Worm (Caenorhabditis elegans) whole organism, young adult: ENCODE data around the gene exc-9.

Experiments used
- B0019.2 ChIP-seq: fragments of 200-800 bp; sonication (Bioruptor generic); conservative IDR thresholded peaks from 2 replicates; pipeline ENCODE4 v1.3.6; 2022; ENCODE audit warnings: missing genetic modification reagents, missing genetic modification characterization, missing compliant biosample characterization
- F33H1.4 ChIP-seq: fragments of 200-800 bp; sonication (Bioruptor generic); IDR thresholded peaks from 2 replicates; pipeline ENCODE4 v1.3.6; 2022; ENCODE audit warnings: missing genetic modification reagents, missing genetic modification characterization, missing compliant biosample characterization
- F37B4.10 ChIP-seq: fragments of 200-800 bp; sonication (Bioruptor generic); IDR thresholded peaks from 2 replicates; pipeline ENCODE4 v1.3.6; 2022; ENCODE audit warnings: missing genetic modification characterization, missing compliant biosample characterization
- F39B2.1 ChIP-seq: fragments of 200-800 bp; sonication (Bioruptor generic); IDR thresholded peaks from 2 replicates; pipeline ENCODE4 v1.3.6; 2022; ENCODE audit warnings: missing genetic modification reagents, missing genetic modification characterization, missing compliant biosample characterization
- F49E8.2 ChIP-seq: sonication (generic microtip); optimal IDR thresholded peaks from 3 replicates; lab custom pipeline; 2017; ENCODE audit warnings: missing genetic modification characterization, mild to moderate bottlenecking, missing compliant biosample characterization, antibody characterized with exemption, moderate library complexity; ENCODE audit not compliant: insufficient read depth
- bed-1 ChIP-seq: fragments of 200-800 bp; sonication (Bioruptor generic); IDR thresholded peaks from 2 replicates; pipeline ENCODE4 v1.3.6; 2022; ENCODE audit warnings: missing genetic modification reagents, missing genetic modification characterization, missing compliant biosample characterization
- ccch-3 ChIP-seq: fragments of 200-800 bp; sonication (Bioruptor generic); optimal IDR thresholded peaks from 2 replicates; lab custom pipeline; 2018; ENCODE audit warnings: mild to moderate bottlenecking, missing genetic modification characterization, missing compliant biosample characterization
- ceh-100 ChIP-seq: fragments of 200-800 bp; sonication (Bioruptor generic); IDR thresholded peaks from 2 replicates; pipeline ENCODE4 v1.3.6; 2022; ENCODE audit warnings: missing genetic modification reagents, missing genetic modification characterization, missing compliant biosample characterization
- ceh-27 ChIP-seq: fragments of 200-800 bp; sonication (Bioruptor generic); optimal IDR thresholded peaks from 2 replicates; lab custom pipeline; 2018; ENCODE audit warnings: mild to moderate bottlenecking, missing genetic modification characterization, moderate library complexity, missing compliant biosample characterization
- ceh-58 ChIP-seq: fragments of 200-800 bp; sonication (Bioruptor generic); IDR thresholded peaks from 2 replicates; pipeline ENCODE4 v1.3.6; 2022; ENCODE audit warnings: missing genetic modification characterization, missing compliant biosample characterization
- dpl-1 ChIP-seq: fragments of 150-350 bp; optimal IDR thresholded peaks from 2 replicates; lab custom pipeline; 2014; ENCODE audit warnings: missing biosample characterization, missing genetic modification reagents, missing genetic modification characterization
- egl-18 ChIP-seq: fragments of 200-800 bp; sonication (Bioruptor generic); IDR thresholded peaks from 2 replicates; pipeline ENCODE4 v1.3.6; 2022; ENCODE audit warnings: missing genetic modification reagents, missing genetic modification characterization, missing compliant biosample characterization
- egrh-3 ChIP-seq: fragments of 200-800 bp; sonication (Bioruptor generic); IDR thresholded peaks from 2 replicates; pipeline ENCODE4 v1.3.6; 2022; ENCODE audit warnings: missing genetic modification reagents, missing genetic modification characterization, missing compliant biosample characterization
- ets-4 ChIP-seq: fragments of 200-800 bp; sonication (Bioruptor generic); optimal IDR thresholded peaks from 2 replicates; lab custom pipeline; 2018; ENCODE audit warnings: mild to moderate bottlenecking, missing genetic modification characterization, missing compliant biosample characterization
- fkh-3 ChIP-seq: sonication (generic microtip); optimal IDR thresholded peaks from 2 replicates; lab custom pipeline; 2016; ENCODE audit warnings: mild to moderate bottlenecking, missing genetic modification characterization, missing compliant biosample characterization
- gei-17 ChIP-seq: fragments of 200-800 bp; sonication (Bioruptor generic); optimal IDR thresholded peaks from 2 replicates; lab custom pipeline; 2018; ENCODE audit warnings: mild to moderate bottlenecking, missing genetic modification characterization, missing compliant biosample characterization
- hmg-1.2 ChIP-seq: fragments of 200-800 bp; sonication (Bioruptor generic); IDR thresholded peaks from 2 replicates; pipeline ENCODE4 v1.3.6; 2022; ENCODE audit warnings: missing genetic modification reagents, missing genetic modification characterization, missing compliant biosample characterization
- hmg-20 ChIP-seq: fragments of 200-800 bp; sonication (Bioruptor generic); IDR thresholded peaks from 2 replicates; pipeline ENCODE4 v1.3.6; 2022; ENCODE audit warnings: missing genetic modification reagents, missing genetic modification characterization, missing compliant biosample characterization
- let-526 ChIP-seq: fragments of 200-800 bp; sonication (Bioruptor generic); IDR thresholded peaks from 2 replicates; pipeline ENCODE4 v1.3.6; 2022; ENCODE audit warnings: missing genetic modification reagents, missing genetic modification characterization, missing compliant biosample characterization
- let-607 ChIP-seq, 2 experiments: fragments of 200-800 bp in 1 of 2; sonication (Bioruptor generic) in 1 of 2; sonication (generic microtip) in 1 of 2; optimal IDR thresholded peaks; 2 replicates each; lab custom pipeline; 2016 to 2018; ENCODE audit warnings: mild to moderate bottlenecking in 2 of 2, missing compliant biosample characterization in 2 of 2, missing genetic modification characterization in 2 of 2, moderate library complexity in 2 of 2, missing genotype in 1 of 2
- lin-54 ChIP-seq: fragments of 200-800 bp; sonication (Bioruptor generic); optimal IDR thresholded peaks from 2 replicates; lab custom pipeline; 2018; ENCODE audit warnings: mild to moderate bottlenecking, missing genetic modification characterization, missing compliant biosample characterization
- lir-1 ChIP-seq: fragments of 200-800 bp; sonication (Bioruptor generic); conservative IDR thresholded peaks from 2 replicates; pipeline ENCODE4 v1.3.6; 2022; ENCODE audit warnings: missing genetic modification reagents, missing genetic modification characterization, missing compliant biosample characterization
- madf-6 ChIP-seq: fragments of 200-800 bp; sonication (Bioruptor generic); IDR thresholded peaks from 2 replicates; pipeline ENCODE4 v1.3.6; 2022; ENCODE audit warnings: missing genetic modification reagents, missing genetic modification characterization, missing compliant biosample characterization
- nfya-2 ChIP-seq: fragments of 200-800 bp; sonication (Bioruptor generic); IDR thresholded peaks from 2 replicates; pipeline ENCODE4 v1.3.6; 2022; ENCODE audit warnings: missing genetic modification reagents, missing genetic modification characterization, missing compliant biosample characterization
- nhr-120 ChIP-seq: fragments of 200-800 bp; sonication (Bioruptor generic); IDR thresholded peaks from 2 replicates; pipeline ENCODE4 v1.3.6; 2022; ENCODE audit warnings: missing genetic modification characterization, missing compliant biosample characterization
- nhr-80 ChIP-seq: sonication (generic microtip); optimal IDR thresholded peaks from 2 replicates; lab custom pipeline; 2016; ENCODE audit warnings: missing genetic modification characterization, missing compliant biosample characterization
- rcor-1 ChIP-seq: fragments of 200-800 bp; sonication (Bioruptor generic); IDR thresholded peaks from 2 replicates; pipeline ENCODE4 v1.3.6; 2022; ENCODE audit warnings: missing genetic modification reagents, missing genetic modification characterization, missing compliant biosample characterization
- rpc-1 ChIP-seq, 2 experiments: fragments of 150-350 bp in 1 of 2; sonication (generic microtip) in 1 of 2; optimal IDR thresholded peaks; 2 replicates each; lab custom pipeline; 2014 to 2018; ENCODE audit warnings: missing biosample characterization in 1 of 2, missing genetic modification characterization in 1 of 2, missing genetic modification reagents in 1 of 2, missing genotype in 1 of 2
- sea-2 ChIP-seq: fragments of 200-800 bp; sonication (Bioruptor generic); IDR thresholded peaks from 2 replicates; pipeline ENCODE4 v1.3.6; 2022; ENCODE audit warnings: missing genetic modification characterization, missing compliant biosample characterization
- snpc-1.1 ChIP-seq: sonication (generic microtip); optimal IDR thresholded peaks from 2 replicates; lab custom pipeline; 2017; ENCODE audit warnings: missing genetic modification characterization, mild to moderate bottlenecking, missing compliant biosample characterization, antibody characterized with exemption, moderate library complexity, missing genotype, missing genetic modification reagents; ENCODE audit not compliant: insufficient read depth
- tbp1 ChIP-seq: fragments of 200-800 bp; sonication (Bioruptor generic); optimal IDR thresholded peaks from 2 replicates; lab custom pipeline; 2018; ENCODE audit warnings: mild to moderate bottlenecking, missing genetic modification characterization, missing compliant biosample characterization
- tbx-9 ChIP-seq: sonication (generic microtip); optimal IDR thresholded peaks from 2 replicates; lab custom pipeline; 2016; ENCODE audit warnings: borderline replicate concordance, missing genetic modification characterization, inconsistent platforms, missing compliant biosample characterization
- unc-62 ChIP-seq: fragments of 150-350 bp; optimal IDR thresholded peaks from 2 replicates; lab custom pipeline; 2014; ENCODE audit warnings: missing biosample characterization, missing genetic modification reagents, missing genetic modification characterization
- zfh-2 ChIP-seq: fragments of 200-800 bp; sonication (Bioruptor generic); conservative IDR thresholded peaks from 2 replicates; pipeline ENCODE4 v1.3.6; 2022; ENCODE audit warnings: missing genetic modification reagents, missing genetic modification characterization, missing compliant biosample characterization
- ztf-18 ChIP-seq: sonication (generic microtip); optimal IDR thresholded peaks from 2 replicates; lab custom pipeline; 2016; ENCODE audit warnings: missing genotype, mild to moderate bottlenecking, missing genetic modification characterization, missing compliant biosample characterization
- ztf-22 ChIP-seq: fragments of 200-800 bp; sonication (Bioruptor generic); optimal IDR thresholded peaks from 2 replicates; lab custom pipeline; 2018; ENCODE audit warnings: mild to moderate bottlenecking, missing genetic modification characterization, moderate library complexity, missing compliant biosample characterization
- ztf-26 ChIP-seq: sonication (generic microtip); optimal IDR thresholded peaks from 2 replicates; lab custom pipeline; 2017; ENCODE audit warnings: missing genetic modification characterization, missing compliant biosample characterization
- ztf-6 ChIP-seq: fragments of 200-800 bp; sonication (Bioruptor generic); IDR thresholded peaks from 2 replicates; pipeline ENCODE4 v1.3.6; 2022; ENCODE audit warnings: missing genetic modification reagents, missing genetic modification characterization, missing compliant biosample characterization

Gene exc-9

ce11 chrIV:7923982-7924480 is 16.8 kb downstream of the exc-9 start, which contains the start of the genes xpo-3 and C49H3.3 (continued):
- TF ChIP-seq rpc-1 (optimal IDR thresholded peaks at IDR 0.05; lab: Kevin White, UChicago) (no peak), rpc-1 (tag; optimal IDR thresholded peaks at IDR 0.05; lab: Kevin White, UChicago) (no peak), unc-62 (GFP tag; lab: Kevin White, UChicago) (no peak), bed-1 (no peak), tbp1 (GFP tag; lab: Kevin White, UChicago) (no peak), nfya-2 (GFP tag; lab: Robert Waterston, UW) (no peak), hmg-1.2 (GFP tag; lab: Robert Waterston, UW) (peak; percentile 17; the same call in 1 of the 2 replicates), F49E8.2 (tag; lab: Kevin White, UChicago) (no peak), sea-2 (no peak), ztf-22 (GFP tag; lab: Kevin White, UChicago) (no peak), let-607 (tag; optimal IDR thresholded peaks at IDR 0.05; lab: Kevin White, UChicago) (no peak), nhr-80 (peak; percentile 37)

- no peak for TF ChIP-seq ets-4 (GFP tag; lab: Kevin White, UChicago)
- TF ChIP-seq rpc-1 (optimal IDR thresholded peaks at IDR 0.05; lab: Kevin White, UChicago) = no peak
- no peak for TF ChIP-seq rpc-1 (tag; optimal IDR thresholded peaks at IDR 0.05; lab: Kevin White, UChicago)
- no peak for TF ChIP-seq dpl-1 (GFP tag; lab: Kevin White, UChicago)
- no peak for TF ChIP-seq ceh-58
- no peak for TF ChIP-seq madf-6
- no peak for TF ChIP-seq egl-18 (GFP tag; lab: Robert Waterston, UW)
- no peak for TF ChIP-seq B0019.2 (GFP tag; lab: Robert Waterston, UW)
- TF ChIP-seq ztf-6 (GFP tag; lab: Robert Waterston, UW) = no peak
- TF ChIP-seq lir-1 (GFP tag; lab: Robert Waterston, UW) = no peak
Observed at ce11 chrIV:7920126-7920525, 20.7 kb downstream of the exc-9 start, which contains the start of gene C49H3.16. TSS of gene C49H3.16 (plus strand) at chrIV:7920426.

- no peak for TF ChIP-seq F39B2.1 (GFP tag; lab: Robert Waterston, UW)
- no peak for TF ChIP-seq snpc-1.1
- no peak for TF ChIP-seq ztf-18 (tag; lab: Kevin White, UChicago)
- TF ChIP-seq rcor-1 (GFP tag; lab: Robert Waterston, UW) = no peak
- TF ChIP-seq gei-17 (GFP tag; lab: Kevin White, UChicago) = no peak
- TF ChIP-seq tbx-9 (tag; lab: Kevin White, UChicago) = no peak
- TF ChIP-seq zfh-2 (GFP tag; lab: Robert Waterston, UW) = no peak
- TF ChIP-seq hmg-20 = no peak
- no peak for TF ChIP-seq ccch-3 (GFP tag; lab: Kevin White, UChicago)
- TF ChIP-seq nhr-120 = no peak
Observed at ce11 chrIV:7917881-7918280, 22.9 kb downstream of the exc-9 start.

DNA sequence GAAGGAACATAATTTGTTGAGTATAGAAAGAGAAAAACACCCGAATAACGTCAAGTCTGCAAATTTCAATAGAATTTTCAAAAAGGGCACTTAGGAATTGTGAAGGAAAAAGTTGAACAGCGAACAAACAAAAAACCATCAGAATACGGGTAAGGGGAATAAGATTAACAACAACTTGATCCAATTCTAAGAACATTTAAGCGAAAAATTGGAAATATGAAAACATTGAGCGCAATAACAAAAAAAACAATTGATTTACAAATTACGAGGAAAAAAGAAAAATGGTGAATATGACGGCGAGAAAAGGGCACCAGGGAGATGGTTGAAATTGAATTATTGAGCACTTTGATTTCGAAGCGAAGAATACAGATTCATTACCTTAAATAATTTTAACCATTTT is 23.9 kb downstream of the exc-9 start:
- TF ChIP-seq ceh-27 = no peak
- no peak for TF ChIP-seq ztf-26 (tag; lab: Kevin White, UChicago)
- TF ChIP-seq fkh-3 (tag; lab: Kevin White, UChicago) = no peak
- TF ChIP-seq F37B4.10 = no peak
- no peak for TF ChIP-seq unc-62 (GFP tag; lab: Kevin White, UChicago)
- no peak for TF ChIP-seq F33H1.4 (GFP tag; lab: Robert Waterston, UW)
- TF ChIP-seq ceh-100 (GFP tag; lab: Robert Waterston, UW) = no peak
- TF ChIP-seq lin-54 (GFP tag; lab: Kevin White, UChicago) = no peak
- TF ChIP-seq nfya-2 (GFP tag; lab: Robert Waterston, UW) = no peak
- TF ChIP-seq egrh-3 (GFP tag; lab: Robert Waterston, UW) = no peak
- no peak for TF ChIP-seq egl-18 (GFP tag; lab: Robert Waterston, UW)
- TF ChIP-seq let-526 (GFP tag; lab: Robert Waterston, UW) = no peak
